In genomic region chr2L:7571667-7572502, dm6 we compare ENCODE assay signal across 1 fruit fly cellular context.
TF ChIP-seq lines count a peak whose summit lies in the region.

No protein-coding gene starts in this region.

TF ChIP-seq in whole organism, embryonic, 481 proteins besides CTCF, POLR2A, EP300 and RAD21 (continued from another document):
- no peak for TF ChIP-seq inv (GFP tag; IDR thresholded peaks at IDR 0.05; lab: Robert Waterston, UW; ENCODE audit: partially characterized antibody)
- no peak for TF ChIP-seq z (GFP tag; IDR thresholded peaks at IDR 0.05; lab: Robert Waterston, UW)
- peak; percentile 55 for TF ChIP-seq odd (GFP tag; optimal IDR thresholded peaks at IDR 0.05; lab: Kevin White, UChicago)
- peak; percentile 26 for TF ChIP-seq Asciz (GFP tag; optimal IDR thresholded peaks at IDR 0.05; lab: Kevin White, UChicago)
- no peak for TF ChIP-seq pan (optimal IDR thresholded peaks at IDR 0.05; lab: Kevin White, UChicago)
- TF ChIP-seq pan (GFP tag; optimal IDR thresholded peaks at IDR 0.05 in 1 of 2, IDR thresholded peaks at IDR 0.05 in 1 of 2) = no peak
- TF ChIP-seq lmd (GFP tag; IDR thresholded peaks at IDR 0.05; lab: Robert Waterston, UW) = no peak
- no peak for TF ChIP-seq CG11456 (GFP tag; IDR thresholded peaks at IDR 0.05; lab: Robert Waterston, UW)
- TF ChIP-seq Spps (tag; optimal IDR thresholded peaks at IDR 0.05; lab: Kevin White, UChicago) = no peak
- peak; percentile 44 for TF ChIP-seq Meics (GFP tag; optimal IDR thresholded peaks at IDR 0.05; lab: Kevin White, UChicago)
- TF ChIP-seq unpg (GFP tag; optimal IDR thresholded peaks at IDR 0.05; lab: Kevin White, UChicago) = peak; percentile 7
- TF ChIP-seq GATAe (GFP tag; conservative IDR thresholded peaks at IDR 0.05; lab: Robert Waterston, UW) = peak; percentile 85
- no peak for TF ChIP-seq Adf1 (GFP tag; IDR thresholded peaks at IDR 0.05; lab: Robert Waterston, UW)
- TF ChIP-seq her (GFP tag; optimal IDR thresholded peaks at IDR 0.05; lab: Kevin White, UChicago) = no peak
- peak in 1 of 2 experiments; percentile 7 for TF ChIP-seq Eip74EF (GFP tag; optimal IDR thresholded peaks at IDR 0.05; lab: Kevin White, UChicago)
- no peak for TF ChIP-seq B-H1 (GFP tag; IDR thresholded peaks at IDR 0.05; lab: Robert Waterston, UW)
- no peak for TF ChIP-seq cato (GFP tag; optimal IDR thresholded peaks at IDR 0.05; lab: Kevin White, UChicago; ENCODE audit: borderline replicate concordance)
- no peak for TF ChIP-seq eyg (GFP tag; optimal IDR thresholded peaks at IDR 0.05; lab: Kevin White, UChicago)
- no peak for TF ChIP-seq amos (GFP tag; IDR thresholded peaks at IDR 0.05; lab: Robert Waterston, UW; ENCODE audit: partially characterized antibody)
- TF ChIP-seq Vsx1 (GFP tag; optimal IDR thresholded peaks at IDR 0.05; lab: Kevin White, UChicago) = no peak
- no peak for TF ChIP-seq Jarid2 (GFP tag; optimal IDR thresholded peaks at IDR 0.05; lab: Kevin White, UChicago)
- peak; percentile 39 for TF ChIP-seq sug (tag; optimal IDR thresholded peaks at IDR 0.05; lab: Kevin White, UChicago)
- 0 out of 2 replicates have a peak, but pooled peaks have one; percentile 5 for TF ChIP-seq CG10321 (GFP tag; IDR thresholded peaks at IDR 0.05; lab: Robert Waterston, UW)
- no peak for TF ChIP-seq CG10274 (GFP tag; optimal IDR thresholded peaks at IDR 0.05; lab: Kevin White, UChicago)
- no peak for TF ChIP-seq sens-2 (GFP tag; IDR thresholded peaks at IDR 0.05; lab: Robert Waterston, UW)
- peak; percentile 41 for TF ChIP-seq Hmr (GFP tag; optimal IDR thresholded peaks at IDR 0.05; lab: Kevin White, UChicago)
- TF ChIP-seq maf-S (GFP tag; optimal IDR thresholded peaks at IDR 0.05; lab: Kevin White, UChicago) = peak; percentile 11
- no peak for TF ChIP-seq phol (tag; optimal IDR thresholded peaks at IDR 0.05; lab: Kevin White, UChicago)
- no peak for TF ChIP-seq Myb (GFP tag; optimal IDR thresholded peaks at IDR 0.05; lab: Kevin White, UChicago)
- peak; percentile 0 for TF ChIP-seq CG15514 (GFP tag; optimal IDR thresholded peaks at IDR 0.05; lab: Kevin White, UChicago)
- no peak for TF ChIP-seq stwl (tag; optimal IDR thresholded peaks at IDR 0.05; lab: Kevin White, UChicago)
- no peak for TF ChIP-seq CG32772 (GFP tag; IDR thresholded peaks at IDR 0.05; lab: Robert Waterston, UW)
- no peak for TF ChIP-seq CG7357 (GFP tag; IDR thresholded peaks at IDR 0.05; lab: Robert Waterston, UW)
- TF ChIP-seq Side (GFP tag; optimal IDR thresholded peaks at IDR 0.05; lab: Kevin White, UChicago) = no peak
- no peak for TF ChIP-seq slbo (GFP tag; IDR thresholded peaks at IDR 0.05; lab: Robert Waterston, UW)
- no peak for TF ChIP-seq Dbx (GFP tag; IDR thresholded peaks at IDR 0.05; lab: Robert Waterston, UW)
- no peak for TF ChIP-seq chif (GFP tag; optimal IDR thresholded peaks at IDR 0.05; lab: Kevin White, UChicago)
- TF ChIP-seq CG12744 (GFP tag; optimal IDR thresholded peaks at IDR 0.05; lab: Kevin White, UChicago) = no peak
- TF ChIP-seq ash1 (GFP tag; optimal IDR thresholded peaks at IDR 0.05; lab: Kevin White, UChicago) = no peak
- TF ChIP-seq CG2199 (GFP tag; IDR thresholded peaks at IDR 0.05; lab: Robert Waterston, UW) = no peak
- no peak for TF ChIP-seq repo (GFP tag; optimal IDR thresholded peaks at IDR 0.05; lab: Kevin White, UChicago)
- no peak for TF ChIP-seq CG2129 (GFP tag; IDR thresholded peaks at IDR 0.05; lab: Robert Waterston, UW; ENCODE audit: partially characterized antibody)
- TF ChIP-seq pb (GFP tag; optimal IDR thresholded peaks at IDR 0.05; lab: Kevin White, UChicago) = no peak
- no peak for TF ChIP-seq so (GFP tag; IDR thresholded peaks at IDR 0.05; lab: Robert Waterston, UW)
- TF ChIP-seq CG7786 (GFP tag; optimal IDR thresholded peaks at IDR 0.05; lab: Kevin White, UChicago) = no peak
- no peak for TF ChIP-seq Lpt (GFP tag; optimal IDR thresholded peaks at IDR 0.05; lab: Kevin White, UChicago)
- TF ChIP-seq jigr1 (GFP tag; IDR thresholded peaks at IDR 0.05; lab: Robert Waterston, UW) = no peak
- no peak for TF ChIP-seq E2f2 (GFP tag; IDR thresholded peaks at IDR 0.05; lab: Robert Waterston, UW)
- no peak for TF ChIP-seq CG7745 (tag; optimal IDR thresholded peaks at IDR 0.05; lab: Kevin White, UChicago)
- TF ChIP-seq CG13287 (GFP tag; IDR thresholded peaks at IDR 0.05; lab: Robert Waterston, UW; ENCODE audit: partially characterized antibody) = no peak
- no peak for TF ChIP-seq CG4360 (GFP tag; IDR thresholded peaks at IDR 0.05; lab: Robert Waterston, UW)
- no peak for TF ChIP-seq gro (GFP tag; optimal IDR thresholded peaks at IDR 0.05; lab: Kevin White, UChicago)
- no peak for TF ChIP-seq CG6854 (GFP tag; optimal IDR thresholded peaks at IDR 0.05; lab: Kevin White, UChicago)
- TF ChIP-seq CG4820 (GFP tag; optimal IDR thresholded peaks at IDR 0.05; lab: Kevin White, UChicago) = no peak
- no peak for TF ChIP-seq CG18764 (GFP tag; optimal IDR thresholded peaks at IDR 0.05; lab: Kevin White, UChicago)
- TF ChIP-seq CG3838 (GFP tag; optimal IDR thresholded peaks at IDR 0.05; lab: Kevin White, UChicago) = no peak
- TF ChIP-seq lab (GFP tag; optimal IDR thresholded peaks at IDR 0.05; lab: Kevin White, UChicago) = peak; percentile 50
- TF ChIP-seq sens (GFP tag; lab: Kevin White, UChicago) = peak; percentile 82
- TF ChIP-seq CG10979 (tag; optimal IDR thresholded peaks at IDR 0.05; lab: Kevin White, UChicago) = no peak
- no peak for TF ChIP-seq CG11247 (GFP tag; IDR thresholded peaks at IDR 0.05; lab: Robert Waterston, UW)
- no peak for TF ChIP-seq ci (GFP tag; IDR thresholded peaks at IDR 0.05; lab: Robert Waterston, UW)
- no peak for TF ChIP-seq CG15601 (tag; optimal IDR thresholded peaks at IDR 0.05; lab: Kevin White, UChicago)
- no peak for TF ChIP-seq CG9437 (GFP tag; optimal IDR thresholded peaks at IDR 0.05; lab: Kevin White, UChicago)
- TF ChIP-seq CG42726 (GFP tag; IDR thresholded peaks at IDR 0.05; lab: Robert Waterston, UW; ENCODE audit: partially characterized antibody) = no peak
- no peak for TF ChIP-seq HLH3B (GFP tag; IDR thresholded peaks at IDR 0.05; lab: Robert Waterston, UW)
- no peak; the same call in 1 of the 2 replicates for TF ChIP-seq CG14441 (GFP tag; IDR thresholded peaks at IDR 0.05; lab: Robert Waterston, UW)
- TF ChIP-seq pzg (GFP tag; optimal IDR thresholded peaks at IDR 0.05; lab: Kevin White, UChicago) = no peak
- TF ChIP-seq CG1647 (GFP tag; optimal IDR thresholded peaks at IDR 0.05; lab: Kevin White, UChicago) = no peak
- TF ChIP-seq insv (GFP tag; optimal IDR thresholded peaks at IDR 0.05; lab: Kevin White, UChicago) = no peak
- TF ChIP-seq CG7963 (GFP tag; IDR thresholded peaks at IDR 0.05; lab: Robert Waterston, UW; ENCODE audit: partially characterized antibody) = no peak
- no peak for TF ChIP-seq Atf3 (GFP tag; optimal IDR thresholded peaks at IDR 0.05; lab: Kevin White, UChicago)
- no peak for TF ChIP-seq Oaz (GFP tag; IDR thresholded peaks at IDR 0.05; lab: Robert Waterston, UW)
- TF ChIP-seq yki (optimal IDR thresholded peaks at IDR 0.05; lab: Kevin White, UChicago) = no peak
- peak; percentile 31 for TF ChIP-seq CG3281 (GFP tag; optimal IDR thresholded peaks at IDR 0.05; lab: Kevin White, UChicago)
- TF ChIP-seq CG33213 (GFP tag; optimal IDR thresholded peaks at IDR 0.05; lab: Kevin White, UChicago) = no peak
- TF ChIP-seq nerfin-2 (GFP tag; IDR thresholded peaks at IDR 0.05; lab: Robert Waterston, UW; ENCODE audit: partially characterized antibody) = no peak
- no peak for TF ChIP-seq oc (tag; optimal IDR thresholded peaks at IDR 0.05; lab: Kevin White, UChicago)
- peak; percentile 26 for TF ChIP-seq CG6765 (GFP tag; optimal IDR thresholded peaks at IDR 0.05; lab: Kevin White, UChicago)
- TF ChIP-seq CG4707 (GFP tag; optimal IDR thresholded peaks at IDR 0.05; lab: Kevin White, UChicago) = no peak
- peak; percentile 11 for TF ChIP-seq CG12071 (GFP tag; optimal IDR thresholded peaks at IDR 0.05; lab: Kevin White, UChicago)
- no peak for TF ChIP-seq otp (GFP tag; IDR thresholded peaks at IDR 0.05; lab: Robert Waterston, UW)
- no peak for TF ChIP-seq Dip3 (GFP tag; optimal IDR thresholded peaks at IDR 0.05; lab: Kevin White, UChicago)
- TF ChIP-seq CG14860 (GFP tag; IDR thresholded peaks at IDR 0.05; lab: Robert Waterston, UW; ENCODE audit: partially characterized antibody) = no peak
- TF ChIP-seq gfzf (GFP tag; optimal IDR thresholded peaks at IDR 0.05; lab: Kevin White, UChicago) = no peak
- no peak for TF ChIP-seq Sox100B (GFP tag; optimal IDR thresholded peaks at IDR 0.05; lab: Kevin White, UChicago)
- TF ChIP-seq CG13123 (GFP tag; optimal IDR thresholded peaks at IDR 0.05; lab: Kevin White, UChicago) = no peak
- TF ChIP-seq CG1024 (GFP tag; IDR thresholded peaks at IDR 0.05; lab: Robert Waterston, UW) = no peak
- no peak for TF ChIP-seq CG17612 (GFP tag; IDR thresholded peaks at IDR 0.05; lab: Robert Waterston, UW)
- TF ChIP-seq Gsc (GFP tag; IDR thresholded peaks at IDR 0.05; lab: Robert Waterston, UW) = no peak
- TF ChIP-seq Opbp (GFP tag; IDR thresholded peaks at IDR 0.05; lab: Robert Waterston, UW; ENCODE audit: partially characterized antibody) = no peak
- TF ChIP-seq CG7271 (tag; optimal IDR thresholded peaks at IDR 0.05; lab: Kevin White, UChicago) = no peak
- no peak for TF ChIP-seq h (optimal IDR thresholded peaks at IDR 0.05; lab: Kevin White, UChicago)
